Fruit fly (Drosophila melanogaster): Measurements from ENCODE around the gene CG43082.

The CG43082 gene

DNA sequence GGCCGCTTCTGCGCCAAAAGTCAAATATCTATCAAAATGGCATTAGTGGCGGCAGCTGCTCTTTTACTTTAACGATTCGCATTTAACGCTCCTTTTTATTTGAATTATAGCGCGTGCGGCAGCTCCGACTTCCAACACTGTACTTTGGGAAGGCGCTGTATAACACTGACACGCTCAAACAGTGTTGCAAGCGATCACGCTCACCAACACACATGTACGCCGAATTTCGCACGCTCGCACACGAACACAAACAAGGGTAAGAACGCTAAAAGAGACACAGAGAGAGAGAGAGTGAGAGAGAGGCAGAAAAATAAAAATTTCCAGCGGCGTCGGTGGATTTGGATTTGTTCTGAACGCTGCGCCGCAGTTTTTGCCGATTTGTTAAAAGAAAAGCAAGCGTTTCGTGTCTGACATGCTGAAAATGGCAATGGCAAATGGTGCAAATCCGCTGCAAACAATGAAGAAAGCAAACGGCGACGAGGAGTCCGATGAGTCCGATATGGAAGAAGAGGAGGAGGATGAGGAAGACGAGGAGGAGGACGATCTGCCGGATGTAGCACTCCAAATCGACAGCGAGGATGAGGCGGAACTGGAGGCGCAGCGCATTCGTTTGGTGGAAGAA is 41.9 kb upstream of the CG43082 start, which contains the start of gene Phs:
TSS of gene Phs (plus strand) at position 276 of the 622 bp plus-strand sequence.
- TF ChIP-seq CG4328 (GFP tag; optimal IDR thresholded peaks at IDR 0.05) = peak; percentile 51
- peak; percentile 80 for TF ChIP-seq pb (GFP tag; optimal IDR thresholded peaks at IDR 0.05)
- peak; percentile 12 for TF ChIP-seq Dek (tag; optimal IDR thresholded peaks at IDR 0.05)
- no peak for TF ChIP-seq grn (GFP tag; optimal IDR thresholded peaks at IDR 0.05)
- TF ChIP-seq ssp (GFP tag; IDR thresholded peaks at IDR 0.05) = peak; percentile 67
- TF ChIP-seq CG3065 (GFP tag; optimal IDR thresholded peaks at IDR 0.05) = peak; percentile 51
- peak; percentile 94 for TF ChIP-seq ken (GFP tag; IDR thresholded peaks at IDR 0.05)
- peak; percentile 75 for TF ChIP-seq CG15514 (GFP tag; optimal IDR thresholded peaks at IDR 0.05)
- peak; percentile 75 for TF ChIP-seq CG14710 (tag; optimal IDR thresholded peaks at IDR 0.05)
- TF ChIP-seq PHDP (tag; optimal IDR thresholded peaks at IDR 0.05) = peak; percentile 48
- TF ChIP-seq ham (GFP tag; IDR thresholded peaks at IDR 0.05) = no peak
- TF ChIP-seq CG6254 (GFP tag; optimal IDR thresholded peaks at IDR 0.05) = peak; percentile 58
- TF ChIP-seq psq (GFP tag; optimal IDR thresholded peaks at IDR 0.05) = peak; percentile 56
- peak; percentile 84 for TF ChIP-seq fu2 (GFP tag; optimal IDR thresholded peaks at IDR 0.05)
- peak; percentile 80 for TF ChIP-seq CG10209 (GFP tag; optimal IDR thresholded peaks at IDR 0.05)
- TF ChIP-seq CG8765 (GFP tag; IDR thresholded peaks at IDR 0.05) = no peak
- TF ChIP-seq CG10147 (GFP tag; optimal IDR thresholded peaks at IDR 0.05) = no peak
- peak; percentile 96 for TF ChIP-seq NFAT (GFP tag; IDR thresholded peaks at IDR 0.05)
- peak; percentile 69 for TF ChIP-seq CG14014 (GFP tag; IDR thresholded peaks at IDR 0.05)
- TF ChIP-seq Dll (GFP tag; IDR thresholded peaks at IDR 0.05; ENCODE audit: partially characterized antibody) = peak; percentile 34; the same call in 1 of the 4 replicates
- peak; percentile 70 for TF ChIP-seq dysf (GFP tag; IDR thresholded peaks at IDR 0.05)
- TF ChIP-seq CG8089 (GFP tag; optimal IDR thresholded peaks at IDR 0.05) = peak; percentile 76
- TF ChIP-seq CG9932 (GFP tag; IDR thresholded peaks at IDR 0.05) = peak; percentile 96
- TF ChIP-seq Doc2 (GFP tag; IDR thresholded peaks at IDR 0.05) = no peak
- TF ChIP-seq Asciz (GFP tag; optimal IDR thresholded peaks at IDR 0.05) = peak; percentile 47
- peak; percentile 77 for TF ChIP-seq CG4854 (GFP tag; optimal IDR thresholded peaks at IDR 0.05)
- peak; percentile 68 for TF ChIP-seq CG30431 (GFP tag; optimal IDR thresholded peaks at IDR 0.05)
- peak; percentile 92 for TF ChIP-seq ERR (GFP tag; optimal IDR thresholded peaks at IDR 0.05)
- TF ChIP-seq Dip2 (GFP tag; IDR thresholded peaks at IDR 0.05) = no peak
- TF ChIP-seq Jarid2 (GFP tag; optimal IDR thresholded peaks at IDR 0.05) = peak; percentile 62
- TF ChIP-seq CG33213 (GFP tag; optimal IDR thresholded peaks at IDR 0.05) = peak; percentile 92
- TF ChIP-seq CG9215 (GFP tag; IDR thresholded peaks at IDR 0.05) = peak; percentile 74
- TF ChIP-seq Myb (GFP tag; optimal IDR thresholded peaks at IDR 0.05) = peak; percentile 91
- TF ChIP-seq CG17568 (GFP tag; optimal IDR thresholded peaks at IDR 0.05) = peak; percentile 7
- TF ChIP-seq Drgx (GFP tag; IDR thresholded peaks at IDR 0.05) = peak; percentile 59
- no peak for TF ChIP-seq CG32767 (GFP tag; IDR thresholded peaks at IDR 0.05)
- TF ChIP-seq CG14965 (GFP tag; optimal IDR thresholded peaks at IDR 0.05; ENCODE audit: borderline replicate concordance) = peak; percentile 52
- TF ChIP-seq CG13123 (GFP tag; optimal IDR thresholded peaks at IDR 0.05) = peak; percentile 62
- peak; percentile 69 for TF ChIP-seq CG7556 (GFP tag; optimal IDR thresholded peaks at IDR 0.05)
- TF ChIP-seq vvl (GFP tag; IDR thresholded peaks at IDR 0.05) = peak; percentile 88
- TF ChIP-seq CG15011 (GFP tag; optimal IDR thresholded peaks at IDR 0.05) = peak; percentile 19
- peak; percentile 64 for TF ChIP-seq CG11723 (GFP tag; optimal IDR thresholded peaks at IDR 0.05)
- TF ChIP-seq CG10366 (GFP tag; IDR thresholded peaks at IDR 0.05) = peak; percentile 71
- TF ChIP-seq hth (optimal IDR thresholded peaks at IDR 0.05) = no peak
- peak; percentile 73 for TF ChIP-seq sisA (GFP tag; IDR thresholded peaks at IDR 0.05)
- TF ChIP-seq chinmo (GFP tag; IDR thresholded peaks at IDR 0.05; ENCODE audit: partially characterized antibody) = peak; percentile 82; the same call in 1 of the 4 replicates
- peak; percentile 84 for TF ChIP-seq Bdp1 (GFP tag; optimal IDR thresholded peaks at IDR 0.05)
- TF ChIP-seq ems (GFP tag; optimal IDR thresholded peaks at IDR 0.05) = peak; percentile 80
- TF ChIP-seq tx (GFP tag; optimal IDR thresholded peaks at IDR 0.05) = peak; percentile 84
- TF ChIP-seq CG6175 (GFP tag; IDR thresholded peaks at IDR 0.05) = peak; percentile 82
- peak; percentile 46 for TF ChIP-seq ab (GFP tag; optimal IDR thresholded peaks at IDR 0.05)
